Worm (Caenorhabditis elegans) whole organism, L4 larva: Measurements from ENCODE around the gene W05H9.2.

Source experiments
- nhr-237 ChIP-seq: sonication (generic microtip); optimal IDR thresholded peaks from 2 replicates; lab custom pipeline; 2017; ENCODE audit warnings: missing biosample characterization, missing genetic modification characterization
- unc-39 ChIP-seq: sonication (generic microtip); optimal IDR thresholded peaks from 2 replicates; lab custom pipeline; 2017; ENCODE audit warnings: missing biosample characterization, missing genetic modification characterization

DNA sequence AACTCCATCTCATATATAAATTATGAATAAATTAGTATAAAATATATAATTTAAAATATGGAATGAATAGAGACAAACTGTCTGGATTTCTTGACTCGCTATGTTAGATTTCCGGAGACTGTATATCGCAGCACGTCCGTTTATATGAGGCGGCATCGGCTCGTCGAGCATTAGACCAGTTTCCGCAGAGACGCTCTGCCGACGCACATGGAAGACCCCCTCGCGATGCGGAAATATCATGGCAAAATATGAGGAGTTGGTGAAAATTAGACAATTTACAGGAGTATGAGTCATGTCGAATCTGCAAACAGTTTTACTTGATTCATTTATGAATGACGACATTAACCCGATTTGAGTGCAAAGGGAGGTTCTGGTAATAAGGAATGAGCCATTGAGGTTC lies 52.7 kb downstream of the W05H9.2 start, which contains the start of gene chtb-3:
- TF ChIP-seq nhr-237 (tag; lab: Kevin White, UChicago) = no peak
- TF ChIP-seq unc-39 (tag; lab: Kevin White, UChicago) = no peak
